Worm (Caenorhabditis elegans) whole organism, early embryonic: ENCODE results near the gene frg-1.

Experiments
- B0310.2 ChIP-seq: sonication (generic microtip); optimal IDR thresholded peaks from 2 replicates; lab custom pipeline; 2016; ENCODE audit warnings: mild to moderate bottlenecking, missing genetic modification characterization, missing compliant biosample characterization
- F13C5.2 ChIP-seq: sonication (generic microtip); optimal IDR thresholded peaks from 2 replicates; lab custom pipeline; 2017; ENCODE audit warnings: mild to moderate bottlenecking, missing genetic modification characterization, inconsistent platforms, missing compliant biosample characterization
- aly-1 ChIP-seq: sonication (generic microtip); optimal IDR thresholded peaks from 2 replicates; lab custom pipeline; 2016; ENCODE audit warnings: missing genetic modification characterization, missing compliant biosample characterization
- ama-1 ChIP-seq: fragments of 150-350 bp; optimal IDR thresholded peaks from 2 replicates; lab custom pipeline; 2014
- ceh-13 ChIP-seq: fragments of 200-800 bp; sonication (Bioruptor generic); optimal IDR thresholded peaks from 2 replicates; lab custom pipeline; 2018; ENCODE audit warnings: mild to moderate bottlenecking, missing genetic modification characterization, missing compliant biosample characterization
- ceh-36 ChIP-seq: sonication (generic microtip); optimal IDR thresholded peaks from 2 replicates; lab custom pipeline; 2016; ENCODE audit warnings: missing genetic modification characterization, inconsistent platforms, missing compliant biosample characterization
- ets-7 ChIP-seq: sonication (generic microtip); optimal IDR thresholded peaks from 2 replicates; lab custom pipeline; 2016; ENCODE audit warnings: missing genotype, missing genetic modification characterization, missing compliant biosample characterization
- flt-1 ChIP-seq: fragments of 200-800 bp; sonication (Bioruptor generic); IDR thresholded peaks from 2 replicates; pipeline ENCODE4 v1.3.6; 2022; ENCODE audit warnings: missing genetic modification characterization, missing compliant biosample characterization
- hmbx-1 ChIP-seq: sonication (generic microtip); optimal IDR thresholded peaks from 2 replicates; lab custom pipeline; 2016; ENCODE audit warnings: mild to moderate bottlenecking, missing genetic modification characterization, missing compliant biosample characterization
- hmg-4 ChIP-seq: fragments of 200-800 bp; sonication (Bioruptor generic); optimal IDR thresholded peaks from 2 replicates; lab custom pipeline; 2018; ENCODE audit warnings: mild to moderate bottlenecking, missing genetic modification characterization, missing compliant biosample characterization
- hnd-1 ChIP-seq: sonication (generic microtip); optimal IDR thresholded peaks from 2 replicates; lab custom pipeline; 2016; ENCODE audit warnings: missing genetic modification characterization, missing compliant biosample characterization
- pes-1 ChIP-seq: fragments of 200-800 bp; sonication (Bioruptor generic); IDR thresholded peaks from 2 replicates; pipeline ENCODE4 v1.3.6; 2022; ENCODE audit warnings: missing genetic modification reagents, missing genetic modification characterization, missing compliant biosample characterization
- scrt-1 ChIP-seq: fragments of 200-800 bp; sonication (Bioruptor generic); IDR thresholded peaks from 2 replicates; pipeline ENCODE4 v1.3.6; 2022; ENCODE audit warnings: missing genetic modification characterization, missing compliant biosample characterization
- sea-1 ChIP-seq: fragments of 200-800 bp; sonication (Bioruptor generic); conservative IDR thresholded peaks from 2 replicates; pipeline ENCODE4 v1.3.6; 2022; ENCODE audit warnings: missing genetic modification characterization, missing compliant biosample characterization
- tbx-11 ChIP-seq: fragments of 200-800 bp; sonication (Bioruptor generic); IDR thresholded peaks from 2 replicates; pipeline ENCODE4 v1.3.6; 2022; ENCODE audit warnings: missing genetic modification characterization, missing compliant biosample characterization
- tbx-37 ChIP-seq: fragments of 200-800 bp; sonication (Bioruptor generic); conservative IDR thresholded peaks from 2 replicates; pipeline ENCODE4 v1.3.6; 2022; ENCODE audit warnings: missing genetic modification reagents, missing genetic modification characterization, missing compliant biosample characterization
- tra-4 ChIP-seq: sonication (generic microtip); optimal IDR thresholded peaks from 2 replicates; lab custom pipeline; 2017; ENCODE audit warnings: missing genetic modification characterization, missing compliant biosample characterization

Gene frg-1

DNA sequence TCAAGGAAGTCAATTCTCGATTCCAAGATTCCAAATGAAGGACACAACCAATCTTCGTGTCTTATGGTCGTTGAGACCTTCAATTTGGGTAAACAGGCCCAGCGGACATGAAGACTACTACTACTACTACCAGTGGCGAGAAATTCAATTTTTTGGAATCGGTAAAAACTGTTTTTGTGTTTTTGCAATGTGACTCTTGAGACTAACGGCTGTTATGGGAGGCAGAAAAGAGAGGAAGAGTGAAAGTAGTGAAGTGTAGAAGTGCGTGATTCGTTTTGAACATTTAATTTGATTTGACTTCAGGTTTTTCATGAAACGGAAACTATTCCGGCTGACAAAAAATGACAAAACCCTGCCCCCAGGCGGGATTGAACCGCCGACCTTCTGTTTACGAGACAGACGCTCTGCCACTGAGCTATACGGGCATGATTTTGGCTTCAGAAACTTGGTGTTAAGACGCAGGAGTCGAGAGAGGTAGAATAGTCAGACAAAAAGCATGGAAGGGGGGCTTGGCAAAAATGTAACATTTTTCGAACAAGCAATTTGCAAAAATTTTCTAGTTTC is 36.9 kb downstream of the frg-1 start:
- TF ChIP-seq ama-1 (lab: Kevin White, UChicago) (no peak), tra-4 (no peak), hmg-4 (GFP tag; lab: Kevin White, UChicago) (no peak), hmbx-1 (tag; lab: Kevin White, UChicago) (no peak), tbx-37 (GFP tag; lab: Robert Waterston, UW) (no peak), aly-1 (tag; lab: Kevin White, UChicago) (no peak), ets-7 (tag; lab: Kevin White, UChicago) (no peak), F13C5.2 (tag; lab: Kevin White, UChicago) (no peak), ceh-13 (GFP tag; lab: Kevin White, UChicago) (no peak), pes-1 (no peak), sea-1 (no peak), ceh-36 (tag; lab: Kevin White, UChicago) (no peak), scrt-1 (no peak), flt-1 (GFP tag; lab: Robert Waterston, UW) (no peak), tbx-11 (GFP tag; lab: Robert Waterston, UW) (no peak), B0310.2 (tag; lab: Kevin White, UChicago) (no peak), hnd-1 (tag; lab: Kevin White, UChicago) (no peak)

DNA sequence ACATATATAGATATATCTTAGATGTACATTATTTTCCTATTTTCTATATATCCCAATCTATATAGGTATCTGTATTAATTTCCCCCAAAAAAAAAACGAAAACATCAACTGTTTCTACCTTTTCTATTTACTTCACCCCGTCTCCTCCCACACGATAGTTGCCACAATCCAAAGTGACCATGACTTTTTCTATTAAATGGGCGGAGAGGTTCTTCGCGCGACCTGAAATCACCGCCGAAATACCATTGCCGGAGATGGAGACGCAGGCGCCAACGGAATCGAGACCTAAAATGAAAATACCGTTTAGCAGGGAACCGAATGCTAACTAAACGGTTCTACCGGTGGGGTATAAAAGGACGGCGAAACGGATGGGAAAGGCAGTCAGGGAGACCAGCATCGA is 39.7 kb downstream of the frg-1 start, which contains the start of gene col-98:
Gene col-98 (plus strand): TSS at position 390 of the 400 bp plus-strand sequence.
- TF ChIP-seq aly-1 (tag; lab: Kevin White, UChicago), result no peak

DNA sequence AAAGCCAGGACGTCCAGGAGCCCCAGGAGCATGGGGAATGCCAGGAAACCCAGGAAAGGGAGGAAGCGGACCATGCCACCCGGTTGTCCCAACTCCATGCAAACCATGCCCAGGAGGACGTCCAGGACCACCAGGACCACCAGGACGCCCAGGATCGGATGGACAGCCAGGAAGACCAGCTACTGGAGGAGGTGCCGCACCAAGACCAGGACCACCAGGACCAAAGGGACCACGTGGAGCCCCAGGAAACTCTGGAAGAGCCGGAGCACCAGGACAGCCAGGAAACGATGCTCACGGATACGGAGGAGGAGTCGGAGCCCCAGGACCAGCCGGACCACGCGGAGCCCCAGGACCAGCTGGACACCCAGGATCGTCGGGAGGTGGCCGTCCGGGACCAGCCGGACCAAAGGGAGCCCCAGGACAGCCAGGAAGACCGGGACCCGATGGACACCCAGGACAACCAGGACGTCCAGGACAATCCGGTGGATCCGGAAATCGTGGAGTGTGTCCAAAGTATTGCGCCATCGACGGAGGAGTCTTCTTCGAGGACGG is 40.7 kb downstream of the frg-1 start:
- TF ChIP-seq hmbx-1 (tag; lab: Kevin White, UChicago) (no peak), aly-1 (tag; lab: Kevin White, UChicago) (no peak), hnd-1 (tag; lab: Kevin White, UChicago) (no peak)

DNA sequence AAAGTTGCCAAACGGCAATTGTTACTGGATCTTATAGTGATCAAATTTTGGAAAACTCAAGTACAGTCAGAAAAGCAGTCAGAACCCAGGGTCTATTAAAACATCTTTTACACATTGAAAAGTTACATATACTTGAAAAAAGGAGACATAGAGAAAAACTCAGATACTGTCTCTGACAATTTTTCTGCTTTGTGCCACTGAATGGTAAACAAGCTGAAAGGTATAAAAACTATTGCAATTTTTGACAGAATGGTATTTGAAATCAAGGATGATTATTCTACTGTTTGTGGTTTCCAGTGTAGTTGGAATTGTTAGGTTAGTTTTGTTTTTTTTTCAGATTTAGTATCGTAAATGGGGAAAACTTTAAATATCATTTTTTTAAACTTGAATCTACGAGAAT is 41.8 kb downstream of the frg-1 start, which contains the start of gene cyp-13A11:
Gene cyp-13A11 (plus strand): TSS at position 266 of the 400 bp plus-strand sequence.
- TF ChIP-seq aly-1 (tag; lab: Kevin White, UChicago), result no peak
- TF ChIP-seq ceh-36 (tag; lab: Kevin White, UChicago), result no peak
- TF ChIP-seq sea-1, result no peak
- TF ChIP-seq pes-1, result no peak
- TF ChIP-seq hmg-4 (GFP tag; lab: Kevin White, UChicago), result no peak
- TF ChIP-seq flt-1 (GFP tag; lab: Robert Waterston, UW), result no peak
- no peak for TF ChIP-seq F13C5.2 (tag; lab: Kevin White, UChicago)
- no peak for TF ChIP-seq hnd-1 (tag; lab: Kevin White, UChicago)
- TF ChIP-seq tbx-11 (GFP tag; lab: Robert Waterston, UW), result no peak
- TF ChIP-seq tra-4, result no peak
- TF ChIP-seq hmbx-1 (tag; lab: Kevin White, UChicago), result no peak

DNA sequence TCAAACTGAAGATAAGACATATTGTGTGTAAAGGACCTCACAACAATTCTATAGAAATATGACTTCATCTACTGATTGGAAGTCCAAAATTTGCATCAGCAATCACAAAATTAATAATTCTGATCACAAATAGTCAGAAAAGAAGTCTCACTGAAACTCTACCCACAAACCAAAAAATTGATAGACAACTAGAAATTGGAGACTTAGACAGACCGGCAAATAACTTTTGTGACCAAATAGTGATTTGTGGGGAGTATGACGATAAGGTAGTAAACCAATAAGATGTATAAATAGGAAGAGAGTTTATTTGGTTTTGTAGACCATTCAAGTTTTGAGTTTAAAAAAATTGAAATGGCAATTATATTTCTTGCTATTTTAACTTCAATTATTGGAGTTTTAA is 45.3 kb downstream of the frg-1 start, which contains the start of gene cyp-13A12:
Gene cyp-13A12 (plus strand): TSS at position 267 of the 400 bp plus-strand sequence.
- TF ChIP-seq aly-1 (tag; lab: Kevin White, UChicago) (no peak), sea-1 (no peak), hnd-1 (tag; lab: Kevin White, UChicago) (no peak), F13C5.2 (tag; lab: Kevin White, UChicago) (no peak), hmg-4 (GFP tag; lab: Kevin White, UChicago) (no peak), tra-4 (no peak), ets-7 (tag; lab: Kevin White, UChicago) (no peak), B0310.2 (tag; lab: Kevin White, UChicago) (no peak)

DNA sequence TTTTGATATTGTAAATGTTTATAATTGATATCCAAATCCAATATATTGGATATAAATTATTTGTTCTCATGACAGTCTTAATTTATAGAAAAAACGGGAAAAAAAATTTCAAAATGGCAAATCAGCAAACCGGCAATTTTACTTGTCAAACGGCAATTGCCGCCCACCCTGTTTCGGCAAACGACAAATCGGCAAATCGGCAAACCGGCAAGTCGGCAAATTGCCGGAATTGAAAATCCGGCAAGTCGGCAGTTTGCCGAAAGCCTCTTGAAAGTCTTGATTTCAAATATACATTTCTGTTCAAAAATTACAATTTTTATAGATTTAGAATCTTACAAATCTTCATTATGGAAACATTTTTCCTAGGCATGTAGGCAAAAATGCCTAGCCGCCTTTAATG is 49.0 kb downstream of the frg-1 start:
- TF ChIP-seq tbx-11 (GFP tag; lab: Robert Waterston, UW) (no peak), scrt-1 (no peak), ceh-36 (tag; lab: Kevin White, UChicago) (no peak), sea-1 (no peak), ama-1 (lab: Kevin White, UChicago) (no peak), ceh-13 (GFP tag; lab: Kevin White, UChicago) (no peak)

DNA sequence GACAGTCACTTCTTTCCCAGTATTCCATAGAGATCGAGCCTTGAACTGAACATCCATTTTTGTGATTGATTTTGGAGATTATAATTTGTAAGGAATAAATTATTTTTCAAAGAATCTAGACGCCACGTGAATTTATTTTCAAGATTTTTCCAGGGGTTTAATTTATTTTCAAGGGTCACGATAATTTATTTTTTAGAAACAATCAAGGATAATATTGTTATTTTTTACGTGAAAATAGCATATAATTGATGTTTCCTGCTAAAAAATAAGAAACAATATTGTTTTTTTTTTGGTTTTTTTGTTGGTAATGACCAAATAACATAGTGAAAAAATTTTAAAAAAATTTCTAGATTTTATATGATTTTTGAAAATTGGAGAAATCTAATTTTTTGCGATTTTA is 50.6 kb downstream of the frg-1 start, which contains the start of gene F14F7.4:
Gene F14F7.4 (minus strand): TSS at position 101 of the 400 bp plus-strand sequence.
- TF ChIP-seq pes-1 (no peak), hmg-4 (GFP tag; lab: Kevin White, UChicago) (no peak), sea-1 (no peak)
